Fruit fly (Drosophila melanogaster): ENCODE results near the gene CG12155.

Gene CG12155

DNA sequence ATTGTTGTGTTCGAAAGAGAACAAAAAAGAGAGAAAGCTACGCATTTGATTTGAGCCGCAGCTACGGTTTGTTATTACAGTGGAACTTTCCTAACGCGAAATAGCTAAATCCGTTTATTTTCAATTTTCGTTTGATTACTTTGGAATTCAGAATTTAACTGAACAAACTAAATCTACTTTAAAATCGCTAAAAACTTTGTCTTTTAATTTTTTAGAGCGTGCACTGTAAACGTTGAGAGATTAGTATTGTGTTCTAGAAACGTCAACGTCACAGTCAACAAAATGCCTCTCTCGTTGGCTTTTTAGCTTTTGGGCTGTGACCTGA is 35.9 kb upstream of the CG12155 start (continued):
- TF ChIP-seq z (GFP tag; IDR thresholded peaks at IDR 0.05) (0 out of 3 replicates have a peak, but pooled peaks have one; percentile 6), bab2 (GFP tag; optimal IDR thresholded peaks at IDR 0.05) (peak; percentile 66), otp (GFP tag; IDR thresholded peaks at IDR 0.05) (peak; percentile 63), pzg (GFP tag; optimal IDR thresholded peaks at IDR 0.05) (no peak), dysf (GFP tag; IDR thresholded peaks at IDR 0.05) (peak; percentile 84), CG3407 (GFP tag; optimal IDR thresholded peaks at IDR 0.05) (peak; percentile 55), CG2889 (GFP tag; IDR thresholded peaks at IDR 0.05) (peak; percentile 61; the same call in 2 of the 3 replicates), MBD-R2 (GFP tag; IDR thresholded peaks at IDR 0.05) (peak; percentile 53; the same call in 1 of the 2 replicates), CG8388 (GFP tag; optimal IDR thresholded peaks at IDR 0.05) (peak; percentile 66), lmd (GFP tag; IDR thresholded peaks at IDR 0.05) (peak; percentile 67), CG7745 (tag; optimal IDR thresholded peaks at IDR 0.05) (no peak), tx (GFP tag; optimal IDR thresholded peaks at IDR 0.05) (peak; percentile 30), CG13287 (GFP tag; IDR thresholded peaks at IDR 0.05; ENCODE audit: partially characterized antibody) (no peak), CG10565 (GFP tag; optimal IDR thresholded peaks at IDR 0.05) (no peak), CG7839 (tag; optimal IDR thresholded peaks at IDR 0.05) (peak; percentile 88), CG11560 (tag; IDR thresholded peaks at IDR 0.05) (no peak), HLHmδ (GFP tag; optimal IDR thresholded peaks at IDR 0.05) (no peak), Dip3 (GFP tag; optimal IDR thresholded peaks at IDR 0.05) (peak; percentile 71), D19A (tag; optimal IDR thresholded peaks at IDR 0.05) (peak; percentile 46), lov (optimal IDR thresholded peaks at IDR 0.05) (no peak), lov (GFP tag; IDR thresholded peaks at IDR 0.05) (0 out of 3 replicates have a peak, but pooled peaks have one; percentile 64), psq (GFP tag; optimal IDR thresholded peaks at IDR 0.05) (no peak), CG32767 (GFP tag; IDR thresholded peaks at IDR 0.05) (peak; percentile 75), phol (tag; optimal IDR thresholded peaks at IDR 0.05) (peak; percentile 55), CG14710 (tag; optimal IDR thresholded peaks at IDR 0.05) (peak; percentile 23), HLH4C (GFP tag; IDR thresholded peaks at IDR 0.05; ENCODE audit: partially characterized antibody) (no peak), Jarid2 (GFP tag; optimal IDR thresholded peaks at IDR 0.05) (no peak), stc (GFP tag; IDR thresholded peaks at IDR 0.05) (peak; percentile 75), CG7372 (GFP tag; IDR thresholded peaks at IDR 0.05) (peak; percentile 61), crc (GFP tag; optimal IDR thresholded peaks at IDR 0.05) (peak; percentile 41), CG31441 (GFP tag; IDR thresholded peaks at IDR 0.05) (no peak; the same call in 1 of the 2 replicates), E2f1 (GFP tag; IDR thresholded peaks at IDR 0.05) (peak; percentile 67), CG34376 (GFP tag; optimal IDR thresholded peaks at IDR 0.05) (peak; percentile 26), CG1832 (GFP tag; optimal IDR thresholded peaks at IDR 0.05) (no peak), nau (GFP tag; optimal IDR thresholded peaks at IDR 0.05) (peak; percentile 19), CG6854 (GFP tag; optimal IDR thresholded peaks at IDR 0.05) (no peak), bowl (GFP tag; IDR thresholded peaks at IDR 0.05) (peak; percentile 48; the same call in 1 of the 2 replicates), CG32532 (GFP tag; IDR thresholded peaks at IDR 0.05) (peak; percentile 81), en (GFP tag; optimal IDR thresholded peaks at IDR 0.05) (peak; percentile 33), CG12155 (GFP tag; optimal IDR thresholded peaks at IDR 0.05) (peak; percentile 60), pan (optimal IDR thresholded peaks at IDR 0.05) (no peak), pan (GFP tag; optimal IDR thresholded peaks at IDR 0.05 in 1 of 2, IDR thresholded peaks at IDR 0.05 in 1 of 2) (peak in 1 of 2 experiments; percentile 78), salm (tag; optimal IDR thresholded peaks at IDR 0.05) (peak; percentile 19), da (GFP tag; optimal IDR thresholded peaks at IDR 0.05) (no peak), Dbx (GFP tag; IDR thresholded peaks at IDR 0.05) (peak; percentile 71; the same call in 1 of the 3 replicates), tgo (GFP tag; IDR thresholded peaks at IDR 0.05) (peak; percentile 75), pfk (GFP tag; optimal IDR thresholded peaks at IDR 0.05) (no peak), CG4424 (GFP tag; optimal IDR thresholded peaks at IDR 0.05) (peak; percentile 46), slou (GFP tag; optimal IDR thresholded peaks at IDR 0.05) (peak; percentile 43), CG13775 (GFP tag; optimal IDR thresholded peaks at IDR 0.05) (peak; percentile 47), CG14667 (GFP tag; IDR thresholded peaks at IDR 0.05) (peak; percentile 59; the same call in 1 of the 2 replicates), Scr (GFP tag; IDR thresholded peaks at IDR 0.05; ENCODE audit: partially characterized antibody) (no peak)

Data from whole organism, embryonic.